Worm (Caenorhabditis elegans): ENCODE measurements around the gene fbxa-45.

The fbxa-45 gene

DNA sequence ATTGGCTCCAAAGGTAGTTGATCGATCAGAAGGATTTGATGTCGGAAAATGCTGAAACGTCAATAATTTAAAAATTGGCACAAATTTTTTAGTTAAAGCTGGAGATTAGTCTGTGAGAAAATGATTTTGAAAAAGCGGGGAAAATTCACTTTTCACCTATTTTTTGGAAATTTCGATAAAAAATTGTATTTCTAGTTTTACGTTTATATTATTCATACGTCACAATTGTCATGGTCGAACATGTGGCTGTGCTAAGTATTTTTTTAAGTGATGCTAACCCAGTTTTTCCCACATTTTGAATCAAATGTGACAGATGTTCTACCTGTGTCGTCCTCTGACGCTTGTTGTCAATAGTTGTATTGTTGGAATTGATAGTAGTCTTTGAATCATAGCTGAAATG is 19.7 kb downstream of the fbxa-45 start:
- TF ChIP-seq nhr-237 (tag; optimal IDR thresholded peaks at IDR 0.05) (no peak), nhr-76 (tag; optimal IDR thresholded peaks at IDR 0.05) (no peak), skn-1 (tag; optimal IDR thresholded peaks at IDR 0.05) (no peak), elt-1 (tag; optimal IDR thresholded peaks at IDR 0.05) (no peak), snpc-4 (tag; optimal IDR thresholded peaks at IDR 0.05) (no peak), pha-4 (tag; optimal IDR thresholded peaks at IDR 0.05) (no peak), ama-1 (optimal IDR thresholded peaks at IDR 0.05) (no peak), ztf-4 (tag; optimal IDR thresholded peaks at IDR 0.05) (no peak), unc-62 (GFP tag; optimal IDR thresholded peaks at IDR 0.05) (no peak), hmg-11 (tag; optimal IDR thresholded peaks at IDR 0.05) (no peak), nhr-28 (tag; optimal IDR thresholded peaks at IDR 0.05) (no peak), egl-5 (tag; optimal IDR thresholded peaks at IDR 0.05) (no peak), ceh-16 (tag; optimal IDR thresholded peaks at IDR 0.05) (no peak), nhr-12 (tag; optimal IDR thresholded peaks at IDR 0.05) (no peak), sea-2 (GFP tag; optimal IDR thresholded peaks at IDR 0.05) (no peak)

ce11 chrV:16874966-16875365 is 24.3 kb downstream of the fbxa-45 start, which contains the start of gene F49A5.10:
F49A5.10 (plus strand) TSS chrV:16875266.
- TF ChIP-seq elt-1 (tag; optimal IDR thresholded peaks at IDR 0.05) (no peak), eor-1 (tag; optimal IDR thresholded peaks at IDR 0.05) (no peak), nhr-67 (tag; optimal IDR thresholded peaks at IDR 0.05) (no peak), snpc-4 (tag; optimal IDR thresholded peaks at IDR 0.05) (no peak), ama-1 (optimal IDR thresholded peaks at IDR 0.05) (no peak), pha-4 (tag; optimal IDR thresholded peaks at IDR 0.05) (no peak), nhr-25 (tag; optimal IDR thresholded peaks at IDR 0.05) (no peak), tbx-2 (tag; optimal IDR thresholded peaks at IDR 0.05) (no peak), ztf-4 (tag; optimal IDR thresholded peaks at IDR 0.05) (no peak), jun-1 (tag; optimal IDR thresholded peaks at IDR 0.05) (no peak), nhr-77 (tag; optimal IDR thresholded peaks at IDR 0.05) (no peak), lin-15B (tag; optimal IDR thresholded peaks at IDR 0.05) (no peak), ZK546.5 (tag; optimal IDR thresholded peaks at IDR 0.05) (no peak)

- TF ChIP-seq pqm-1 (tag; optimal IDR thresholded peaks at IDR 0.05) (no peak), egl-5 (tag; optimal IDR thresholded peaks at IDR 0.05) (no peak), R02D3.7 (tag; optimal IDR thresholded peaks at IDR 0.05) (no peak), nhr-11 (tag; optimal IDR thresholded peaks at IDR 0.05) (no peak), nhr-77 (tag; optimal IDR thresholded peaks at IDR 0.05) (no peak), elt-1 (tag; optimal IDR thresholded peaks at IDR 0.05) (no peak), zag-1 (tag; optimal IDR thresholded peaks at IDR 0.05) (no peak), nhr-23 (tag; optimal IDR thresholded peaks at IDR 0.05) (no peak), pha-4 (tag; optimal IDR thresholded peaks at IDR 0.05) (no peak), nfya-1 (tag; optimal IDR thresholded peaks at IDR 0.05; ENCODE audit: insufficient read depth) (no peak), elt-2 (tag; optimal IDR thresholded peaks at IDR 0.05) (no peak), daf-12 (tag; optimal IDR thresholded peaks at IDR 0.05) (no peak), jun-1 (tag; optimal IDR thresholded peaks at IDR 0.05) (no peak), nhr-43 (tag; optimal IDR thresholded peaks at IDR 0.05; ENCODE audit: poor library complexity, severe bottlenecking) (no peak), ceh-28 (tag; optimal IDR thresholded peaks at IDR 0.05) (no peak), ceh-16 (tag; optimal IDR thresholded peaks at IDR 0.05) (no peak), ZK546.5 (tag; optimal IDR thresholded peaks at IDR 0.05) (no peak), snpc-4 (tag; optimal IDR thresholded peaks at IDR 0.05) (no peak), elt-3 (tag; optimal IDR thresholded peaks at IDR 0.05) (no peak)
These were observed 25.6 kb downstream of the fbxa-45 start, which contains the start of gene srw-23 for ce11 chrV:16873642-16874041. srw-23 (plus strand) TSS chrV:16873942.

- TF ChIP-seq nhr-11 (tag; optimal IDR thresholded peaks at IDR 0.05), result no peak
- no peak for TF ChIP-seq nhr-43 (tag; optimal IDR thresholded peaks at IDR 0.05; ENCODE audit: poor library complexity, severe bottlenecking)
- TF ChIP-seq nhr-237 (tag; optimal IDR thresholded peaks at IDR 0.05), result no peak
- no peak for TF ChIP-seq nhr-12 (tag; optimal IDR thresholded peaks at IDR 0.05)
- TF ChIP-seq eor-1 (tag; optimal IDR thresholded peaks at IDR 0.05), result no peak
- TF ChIP-seq lsy-12 (tag; optimal IDR thresholded peaks at IDR 0.05), result no peak
- no peak for TF ChIP-seq nhr-77 (tag; optimal IDR thresholded peaks at IDR 0.05)
- no peak for TF ChIP-seq fkh-10 (GFP tag; optimal IDR thresholded peaks at IDR 0.05)
These were observed 27.9 kb downstream of the fbxa-45 start, which contains the start of gene thn-4 for ce11 chrV:16871387-16871786. thn-4 (minus strand) TSS chrV:16871487.

All from whole organism, L3 larva.